Fruit fly (Drosophila melanogaster) whole organism, embryonic: Measurements from ENCODE around the gene mRF1.

ENCODE experiments used
- CG12769 ChIP-seq: fragments of 200-800 bp; sonication (Bioruptor generic); optimal IDR thresholded peaks from 2 replicates; lab custom pipeline; 2019; ENCODE audit warnings: missing biosample characterization, mild to moderate bottlenecking, missing genetic modification characterization, moderate library complexity
- CG13894 ChIP-seq: fragments of 200-800 bp; sonication (Bioruptor generic); optimal IDR thresholded peaks from 3 replicates; lab custom pipeline; 2018; ENCODE audit warnings: missing biosample characterization, mild to moderate bottlenecking, missing genetic modification characterization, moderate library complexity
- CG14014 ChIP-seq: fragments of 200-800 bp; sonication (Bioruptor generic); IDR thresholded peaks from 2 replicates; pipeline ENCODE4 v1.3.6; 2022; ENCODE audit warnings: missing biosample characterization, missing genetic modification characterization
- CG14050 ChIP-seq: fragments of 200-800 bp; sonication (Bioruptor generic); IDR thresholded peaks from 3 replicates; pipeline ENCODE4 v1.3.6; 2022; ENCODE audit warnings: missing biosample characterization, missing genetic modification characterization
- CG14860 ChIP-seq: fragments of 200-800 bp; sonication (Bioruptor generic); IDR thresholded peaks from 3 replicates; pipeline ENCODE4 v1.3.6; 2022; ENCODE audit warnings: missing biosample characterization, missing genetic modification characterization; ENCODE audit not compliant: partially characterized antibody
- CG14965 ChIP-seq: fragments of 200-800 bp; sonication (Bioruptor generic); optimal IDR thresholded peaks from 2 replicates; lab custom pipeline; 2016; ENCODE audit warnings: missing biosample characterization, missing genetic modification characterization, borderline replicate concordance
- CG15269 ChIP-seq: fragments of 200-800 bp; sonication (Bioruptor generic); optimal IDR thresholded peaks from 2 replicates; lab custom pipeline; 2018; ENCODE audit warnings: missing biosample characterization, mild to moderate bottlenecking, missing genetic modification characterization, moderate library complexity
- CG1602 ChIP-seq: fragments of 200-800 bp; sonication (Bioruptor generic); optimal IDR thresholded peaks from 3 replicates; lab custom pipeline; 2016; ENCODE audit warnings: missing biosample characterization, missing genetic modification characterization
- CG1603 ChIP-seq: fragments of 200-800 bp; sonication (Bioruptor generic); optimal IDR thresholded peaks from 2 replicates; lab custom pipeline; 2019; ENCODE audit warnings: missing biosample characterization, mild to moderate bottlenecking, missing genetic modification characterization, moderate library complexity
- CG16815 ChIP-seq: fragments of 200-800 bp; sonication (Bioruptor generic); optimal IDR thresholded peaks from 3 replicates; lab custom pipeline; 2017; ENCODE audit warnings: missing biosample characterization, mild to moderate bottlenecking, missing genetic modification characterization
- CG17829 ChIP-seq: fragments of 200-800 bp; optimal IDR thresholded peaks from 2 replicates; lab custom pipeline; 2019; ENCODE audit warnings: missing biosample characterization, mild to moderate bottlenecking, missing genetic modification characterization, moderate library complexity
- CG2678 ChIP-seq: fragments of 200-800 bp; sonication (Bioruptor generic); optimal IDR thresholded peaks from 3 replicates; lab custom pipeline; 2019; ENCODE audit warnings: missing biosample characterization, mild to moderate bottlenecking, missing genetic modification characterization, moderate library complexity
- CG3847 ChIP-seq: fragments of 200-800 bp; sonication (Bioruptor generic); IDR thresholded peaks from 2 replicates; pipeline ENCODE4 v1.3.6; 2022; ENCODE audit warnings: missing biosample characterization, missing genetic modification characterization
- CG4820 ChIP-seq: fragments of 200-800 bp; sonication (Bioruptor generic); optimal IDR thresholded peaks from 3 replicates; lab custom pipeline; 2016; ENCODE audit warnings: missing biosample characterization, missing genetic modification characterization
- CG6254 ChIP-seq: fragments of 200-800 bp; sonication (Bioruptor generic); optimal IDR thresholded peaks from 3 replicates; lab custom pipeline; 2017; ENCODE audit warnings: mild to moderate bottlenecking, missing biosample characterization, missing genetic modification reagents, missing genetic modification characterization
- CG6654 ChIP-seq: fragments of 200-800 bp; sonication (Bioruptor generic); optimal IDR thresholded peaks from 2 replicates; lab custom pipeline; 2017; ENCODE audit warnings: missing biosample characterization, mild to moderate bottlenecking, missing genetic modification characterization
- CG6689 ChIP-seq: fragments of 200-800 bp; sonication (Bioruptor generic); IDR thresholded peaks from 2 replicates; pipeline ENCODE4 v1.3.6; 2022; ENCODE audit warnings: missing biosample characterization, missing genetic modification characterization
- CG7928 ChIP-seq: fragments of 200-800 bp; sonication (Bioruptor generic); optimal IDR thresholded peaks from 2 replicates; lab custom pipeline; 2017; ENCODE audit warnings: missing biosample characterization, mild to moderate bottlenecking, missing genetic modification characterization
- CG9817 ChIP-seq: fragments of 200-800 bp; sonication (Bioruptor generic); optimal IDR thresholded peaks from 2 replicates; lab custom pipeline; 2018; ENCODE audit warnings: missing biosample characterization, mild to moderate bottlenecking, missing genetic modification characterization, moderate library complexity
- Chrac-16 ChIP-seq: fragments of 200-800 bp; sonication (Bioruptor generic); optimal IDR thresholded peaks from 3 replicates; lab custom pipeline; 2016; ENCODE audit warnings: missing biosample characterization, missing genetic modification characterization
- Dad ChIP-seq: fragments of 200-800 bp; sonication (Bioruptor generic); optimal IDR thresholded peaks from 3 replicates; lab custom pipeline; 2016; ENCODE audit warnings: missing biosample characterization, missing genetic modification characterization
- Dll ChIP-seq: fragments of 200-800 bp; sonication (Bioruptor generic); IDR thresholded peaks from 4 replicates; pipeline ENCODE4 v1.3.6; 2022; ENCODE audit warnings: missing biosample characterization, missing genetic modification characterization; ENCODE audit not compliant: partially characterized antibody
- Drgx ChIP-seq: fragments of 200-800 bp; sonication (Bioruptor generic); IDR thresholded peaks from 2 replicates; pipeline ENCODE4 v1.3.6; 2022; ENCODE audit warnings: missing biosample characterization, missing genetic modification characterization
- HLH3B ChIP-seq: fragments of 200-800 bp; sonication (Bioruptor generic); IDR thresholded peaks from 2 replicates; pipeline ENCODE4 v1.3.6; 2022; ENCODE audit warnings: missing biosample characterization, missing genetic modification characterization
- Hmr ChIP-seq: fragments of 200-800 bp; sonication (Bioruptor generic); optimal IDR thresholded peaks from 3 replicates; lab custom pipeline; 2017; ENCODE audit warnings: mild to moderate bottlenecking, missing biosample characterization, missing genetic modification reagents, missing genetic modification characterization
- Ssrp ChIP-seq: fragments of 200-800 bp; sonication (Bioruptor generic); optimal IDR thresholded peaks from 2 replicates; lab custom pipeline; 2018; ENCODE audit warnings: missing biosample characterization, mild to moderate bottlenecking, missing genetic modification characterization, moderate library complexity
- Stat92E ChIP-seq, 3 experiments: fragments of >200 bp in 2 of 3; fragments of 200-800 bp in 1 of 3; sonication (Bioruptor generic) in 1 of 3; optimal IDR thresholded peaks; 2 replicates each; lab custom pipeline; 2017 to 2019; ENCODE audit warnings: missing biosample characterization in 3 of 3, missing genetic modification characterization in 3 of 3, mild to moderate bottlenecking in 1 of 3, moderate library complexity in 1 of 3
- Taf1 ChIP-seq: fragments of 200-800 bp; sonication (Bioruptor generic); IDR thresholded peaks from 2 replicates; pipeline ENCODE4 v1.3.6; 2022; ENCODE audit warnings: missing biosample characterization, missing genetic modification characterization
- al ChIP-seq: fragments of 200-800 bp; sonication (Bioruptor generic); IDR thresholded peaks from 2 replicates; pipeline ENCODE4 v1.3.6; 2022; ENCODE audit warnings: missing biosample characterization, missing genetic modification characterization
- aop ChIP-seq: fragments of 200-800 bp; sonication (Bioruptor generic); IDR thresholded peaks from 2 replicates; pipeline ENCODE4 v1.3.6; 2022; ENCODE audit warnings: missing biosample characterization, missing genetic modification characterization
- bab2 ChIP-seq: fragments of 200-800 bp; sonication (Bioruptor generic); optimal IDR thresholded peaks from 2 replicates; lab custom pipeline; 2016; ENCODE audit warnings: missing biosample characterization, missing genetic modification characterization
- cwo ChIP-seq: fragments of 200-800 bp; sonication (Bioruptor generic); optimal IDR thresholded peaks from 3 replicates; lab custom pipeline; 2017; ENCODE audit warnings: missing biosample characterization, missing genetic modification characterization, mild to moderate bottlenecking, moderate library complexity, missing genetic modification reagents
- dpn ChIP-seq, 2 experiments: fragments of 200-800 bp; sonication (Bioruptor generic); optimal IDR thresholded peaks; 3 replicates each; lab custom pipeline; 2016; ENCODE audit warnings: missing biosample characterization in 2 of 2, missing genetic modification characterization in 2 of 2
- en ChIP-seq: fragments of 200-800 bp; sonication (Bioruptor generic); optimal IDR thresholded peaks from 2 replicates; lab custom pipeline; 2016; ENCODE audit warnings: missing biosample characterization, missing genetic modification characterization
- esg ChIP-seq: fragments of 200-800 bp; sonication (Bioruptor generic); conservative IDR thresholded peaks from 2 replicates; pipeline ENCODE4 v1.3.6; 2022; ENCODE audit warnings: missing biosample characterization, missing genetic modification characterization
- fd102C ChIP-seq: fragments of 200-800 bp; sonication (Bioruptor generic); optimal IDR thresholded peaks from 2 replicates; lab custom pipeline; 2018; ENCODE audit warnings: missing biosample characterization, mild to moderate bottlenecking, missing genetic modification characterization, moderate library complexity
- gem ChIP-seq: fragments of 200-800 bp; sonication (Bioruptor generic); optimal IDR thresholded peaks from 2 replicates; lab custom pipeline; 2019; ENCODE audit warnings: missing biosample characterization, mild to moderate bottlenecking, missing genetic modification characterization, moderate library complexity
- inv ChIP-seq: fragments of 200-800 bp; sonication (Bioruptor generic); IDR thresholded peaks from 2 replicates; pipeline ENCODE4 v1.3.6; 2022; ENCODE audit warnings: missing biosample characterization, missing genetic modification characterization; ENCODE audit not compliant: partially characterized antibody
- lbe ChIP-seq: fragments of 200-800 bp; sonication (Bioruptor generic); optimal IDR thresholded peaks from 2 replicates; lab custom pipeline; 2016; ENCODE audit warnings: missing biosample characterization, mild to moderate bottlenecking, missing genetic modification characterization
- maf-S ChIP-seq: fragments of 200-800 bp; sonication (Bioruptor generic); optimal IDR thresholded peaks from 2 replicates; lab custom pipeline; 2016; ENCODE audit warnings: missing biosample characterization, missing genetic modification characterization
- p53 ChIP-seq: fragments of 200-800 bp; sonication (Bioruptor generic); optimal IDR thresholded peaks from 2 replicates; lab custom pipeline; 2016; ENCODE audit warnings: missing biosample characterization, missing genetic modification characterization
- pan ChIP-seq, 4 experiments: fragments of >200 bp in 3 of 4; fragments of 200-800 bp in 1 of 4; sonication (Bioruptor generic) in 1 of 4; optimal IDR thresholded peaks in 3 of 4; IDR thresholded peaks in 1 of 4; 2 replicates each; pipeline versions ENCODE4 v1.3.6 to Lab custom; 2017 to 2022; ENCODE audit warnings: missing biosample characterization in 2 of 4, missing genetic modification characterization in 2 of 4, mixed read lengths in 1 of 4
- peb ChIP-seq: fragments of 200-800 bp; sonication (Bioruptor generic); IDR thresholded peaks from 2 replicates; pipeline ENCODE4 v1.3.6; 2022; ENCODE audit warnings: missing biosample characterization, missing genetic modification characterization
- pnt ChIP-seq: fragments of 200-800 bp; sonication (Bioruptor generic); optimal IDR thresholded peaks from 3 replicates; lab custom pipeline; 2016; ENCODE audit warnings: missing biosample characterization, missing genetic modification characterization
- ttk ChIP-seq: fragments of 200-800 bp; sonication (Bioruptor generic); IDR thresholded peaks from 2 replicates; pipeline ENCODE4 v2.1.2; 2022; ENCODE audit warnings: missing biosample characterization, missing genetic modification characterization
- twi ChIP-seq: fragments of 200-800 bp; optimal IDR thresholded peaks from 2 replicates; lab custom pipeline; 2019; ENCODE audit warnings: missing biosample characterization, mild to moderate bottlenecking, missing genetic modification characterization, moderate library complexity
- unpg ChIP-seq: fragments of 200-800 bp; sonication (Bioruptor generic); optimal IDR thresholded peaks from 3 replicates; lab custom pipeline; 2018; ENCODE audit warnings: missing biosample characterization, mild to moderate bottlenecking, missing genetic modification characterization, moderate library complexity
- wek ChIP-seq: fragments of 200-800 bp; sonication (Bioruptor generic); optimal IDR thresholded peaks from 3 replicates; lab custom pipeline; 2018; ENCODE audit warnings: missing biosample characterization, mild to moderate bottlenecking, missing genetic modification characterization, moderate library complexity
- z ChIP-seq: fragments of 200-800 bp; sonication (Bioruptor generic); IDR thresholded peaks from 3 replicates; pipeline ENCODE4 v1.3.6; 2022; ENCODE audit warnings: missing biosample characterization, missing genetic modification characterization
- zfh1 ChIP-seq: fragments of 200-800 bp; sonication (Bioruptor generic); IDR thresholded peaks from 3 replicates; pipeline ENCODE4 v1.3.6; 2022; ENCODE audit warnings: missing biosample characterization, missing genetic modification characterization

The mRF1 gene

dm6 chr2L:13258702-13259101 lies 38.9 kb downstream of the mRF1 start (continued):
- TF ChIP-seq Dll (GFP tag; lab: Robert Waterston, UW) = no peak
- TF ChIP-seq CG6654 (GFP tag; lab: Kevin White, UChicago) = no peak
- no peak for TF ChIP-seq peb (GFP tag; lab: Robert Waterston, UW)
- no peak for TF ChIP-seq ttk (GFP tag; lab: Robert Waterston, UW)
- no peak for TF ChIP-seq CG2678
- TF ChIP-seq unpg = peak; percentile 62
- peak; percentile 68 for TF ChIP-seq gem
- 0 out of 3 replicates have a peak, but pooled peaks have one; percentile 19 for TF ChIP-seq CG14050
- no peak for TF ChIP-seq CG17829
- no peak for TF ChIP-seq CG16815 (GFP tag; lab: Kevin White, UChicago)
- no peak for TF ChIP-seq Taf1
- TF ChIP-seq CG7928 (GFP tag; lab: Kevin White, UChicago) = no peak
- TF ChIP-seq Dad (GFP tag; lab: Kevin White, UChicago) = peak; percentile 6
- TF ChIP-seq cwo (GFP tag; lab: Kevin White, UChicago) = no peak
- TF ChIP-seq CG14965 (GFP tag; lab: Kevin White, UChicago) = no peak
- TF ChIP-seq CG4820 = no peak
- no peak for TF ChIP-seq zfh1 (GFP tag; lab: Robert Waterston, UW)
- TF ChIP-seq aop = no peak
- TF ChIP-seq CG14860 (GFP tag; lab: Robert Waterston, UW) = no peak
- TF ChIP-seq dpn (GFP tag; optimal IDR thresholded peaks at IDR 0.05; lab: Kevin White, UChicago) = peak in 1 of 2 experiments; percentile 12
- TF ChIP-seq CG15269 = no peak
- no peak for TF ChIP-seq CG13894 (tag; lab: Kevin White, UChicago)
- TF ChIP-seq Ssrp (tag; lab: Kevin White, UChicago) = no peak
- TF ChIP-seq esg (GFP tag; lab: Robert Waterston, UW) = no peak
- no peak for TF ChIP-seq bab2 (GFP tag; lab: Kevin White, UChicago)
- TF ChIP-seq pan (optimal IDR thresholded peaks at IDR 0.05; lab: Kevin White, UChicago) = no peak
- no peak for TF ChIP-seq pan (GFP tag; optimal IDR thresholded peaks at IDR 0.05 in 1 of 2, IDR thresholded peaks at IDR 0.05 in 1 of 2)
- peak; percentile 15 for TF ChIP-seq CG12769 (tag; lab: Kevin White, UChicago)
- TF ChIP-seq p53 (GFP tag; lab: Kevin White, UChicago) = no peak
- TF ChIP-seq CG3847 (GFP tag; lab: Robert Waterston, UW) = no peak
- TF ChIP-seq Drgx (GFP tag; lab: Robert Waterston, UW) = peak; percentile 53; the same call in 1 of the 2 replicates
- TF ChIP-seq twi (tag; lab: Kevin White, UChicago) = no peak
- peak; percentile 8 for TF ChIP-seq Hmr (GFP tag; lab: Kevin White, UChicago)
- no peak for TF ChIP-seq pnt (GFP tag; lab: Kevin White, UChicago)
- peak; percentile 3 for TF ChIP-seq CG6254 (GFP tag; lab: Kevin White, UChicago)
- peak; percentile 25; the same call in 1 of the 2 replicates for TF ChIP-seq al (GFP tag; lab: Robert Waterston, UW)
- peak; percentile 36; the same call in 1 of the 2 replicates for TF ChIP-seq CG6689 (GFP tag; lab: Robert Waterston, UW)
- no peak for TF ChIP-seq fd102C (GFP tag; lab: Kevin White, UChicago)
- TF ChIP-seq HLH3B = no peak
- TF ChIP-seq inv (GFP tag; lab: Robert Waterston, UW) = no peak
- no peak for TF ChIP-seq maf-S (GFP tag; lab: Kevin White, UChicago)
- no peak for TF ChIP-seq lbe (GFP tag; lab: Kevin White, UChicago)
- peak; percentile 32 for TF ChIP-seq CG1603
- TF ChIP-seq CG9817 (tag; lab: Kevin White, UChicago) = peak; percentile 14
- TF ChIP-seq CG14014 (GFP tag; lab: Robert Waterston, UW) = 0 out of 2 replicates have a peak, but pooled peaks have one; percentile 23
- TF ChIP-seq Chrac-16 (GFP tag; lab: Kevin White, UChicago) = no peak
- TF ChIP-seq wek (GFP tag; lab: Kevin White, UChicago) = no peak
- no peak for TF ChIP-seq Stat92E (GFP tag; optimal IDR thresholded peaks at IDR 0.05; lab: Kevin White, UChicago)
- no peak for TF ChIP-seq en (GFP tag; lab: Kevin White, UChicago)
- TF ChIP-seq z = no peak
- TF ChIP-seq CG1602 (GFP tag; lab: Kevin White, UChicago) = no peak
